Fruit fly (Drosophila melanogaster) whole organism, prepupa: ENCODE measurements around the gene CG33509.

Source experiments
- Blimp-1 ChIP-seq: fragments of 200-800 bp; sonication (Bioruptor generic); optimal IDR thresholded peaks from 3 replicates; lab custom pipeline; 2017; ENCODE audit warnings: missing biosample characterization, missing genetic modification characterization, mild to moderate bottlenecking, moderate library complexity, missing genetic modification reagents
- CG10631 ChIP-seq: fragments of 200-800 bp; sonication (Bioruptor generic); optimal IDR thresholded peaks from 2 replicates; lab custom pipeline; 2016; ENCODE audit warnings: missing biosample characterization, missing genetic modification characterization
- CG11762 ChIP-seq: fragments of 200-800 bp; sonication (Bioruptor generic); optimal IDR thresholded peaks from 3 replicates; lab custom pipeline; 2016; ENCODE audit warnings: missing biosample characterization, missing genetic modification characterization; ENCODE audit not compliant: insufficient read depth
- CG11902 ChIP-seq: fragments of 200-800 bp; sonication (Bioruptor generic); optimal IDR thresholded peaks from 3 replicates; lab custom pipeline; 2016; ENCODE audit warnings: missing biosample characterization, missing genetic modification characterization
- CG1621 ChIP-seq: fragments of 200-800 bp; sonication (Bioruptor generic); optimal IDR thresholded peaks from 3 replicates; lab custom pipeline; 2018; ENCODE audit warnings: missing biosample characterization, mild to moderate bottlenecking, missing genetic modification characterization
- CG31627 ChIP-seq: fragments of 200-800 bp; sonication (Bioruptor generic); optimal IDR thresholded peaks from 3 replicates; lab custom pipeline; 2016; ENCODE audit warnings: missing biosample characterization, missing genetic modification characterization
- CG32006 ChIP-seq: fragments of 200-800 bp; sonication (Bioruptor generic); optimal IDR thresholded peaks from 3 replicates; lab custom pipeline; 2017; ENCODE audit warnings: missing biosample characterization, mild to moderate bottlenecking, missing genetic modification characterization
- CG34406 ChIP-seq: fragments of 200-800 bp; sonication (Bioruptor generic); optimal IDR thresholded peaks from 3 replicates; lab custom pipeline; 2016; ENCODE audit warnings: missing biosample characterization, missing genetic modification characterization
- CG3919 ChIP-seq: fragments of 200-800 bp; sonication (Bioruptor generic); optimal IDR thresholded peaks from 3 replicates; lab custom pipeline; 2016; ENCODE audit warnings: missing biosample characterization, missing genetic modification characterization
- CG6163 ChIP-seq: fragments of 200-800 bp; sonication (Bioruptor generic); IDR thresholded peaks from 3 replicates; pipeline ENCODE4 v1.3.6; 2022; ENCODE audit warnings: missing biosample characterization, missing genetic modification characterization
- CG6276 ChIP-seq: fragments of 200-800 bp; sonication (Bioruptor generic); optimal IDR thresholded peaks from 2 replicates; lab custom pipeline; 2017; ENCODE audit warnings: missing biosample characterization, mild to moderate bottlenecking, missing genetic modification characterization
- CG6792 ChIP-seq: fragments of 200-800 bp; sonication (Bioruptor generic); optimal IDR thresholded peaks from 3 replicates; lab custom pipeline; 2016; ENCODE audit warnings: missing biosample characterization, missing genetic modification characterization
- CG6808 ChIP-seq: fragments of 200-800 bp; sonication (Bioruptor generic); optimal IDR thresholded peaks from 3 replicates; lab custom pipeline; 2017; ENCODE audit warnings: missing biosample characterization, missing genetic modification characterization, mild to moderate bottlenecking, moderate library complexity, missing genetic modification reagents
- CG6854 ChIP-seq: fragments of 200-800 bp; sonication (Bioruptor generic); optimal IDR thresholded peaks from 2 replicates; lab custom pipeline; 2017; ENCODE audit warnings: missing biosample characterization, mild to moderate bottlenecking, missing genetic modification characterization
- CG8119 ChIP-seq: fragments of 200-800 bp; sonication (Bioruptor generic); IDR thresholded peaks from 3 replicates; pipeline ENCODE4 v1.3.6; 2022; ENCODE audit warnings: missing biosample characterization, missing genetic modification characterization
- CG9139 ChIP-seq: fragments of 200-800 bp; sonication (Bioruptor generic); optimal IDR thresholded peaks from 3 replicates; lab custom pipeline; 2017; ENCODE audit warnings: missing biosample characterization, mild to moderate bottlenecking, missing genetic modification characterization
- Eip78C ChIP-seq: fragments of 200-800 bp; sonication (Bioruptor generic); peaks from one replicate; lab custom pipeline; 2016; ENCODE audit warnings: missing biosample characterization, missing genetic modification characterization
- Eip93F ChIP-seq: fragments of 200-800 bp; sonication (Bioruptor generic); optimal IDR thresholded peaks from 2 replicates; lab custom pipeline; 2016; ENCODE audit warnings: missing biosample characterization, mild to moderate bottlenecking, missing genetic modification characterization
- Ets21C ChIP-seq: fragments of 200-800 bp; sonication (Bioruptor generic); optimal IDR thresholded peaks from 3 replicates; lab custom pipeline; 2016; ENCODE audit warnings: missing biosample characterization, missing genetic modification characterization
- Gug ChIP-seq: fragments of 200-800 bp; sonication (Bioruptor generic); IDR thresholded peaks from 2 replicates; pipeline ENCODE4 v1.3.6; 2022; ENCODE audit warnings: missing biosample characterization, missing genetic modification characterization
- Hr38 ChIP-seq: sonication (Bioruptor generic); optimal IDR thresholded peaks from 2 replicates; lab custom pipeline; 2016; ENCODE audit warnings: missing biosample characterization, missing genetic modification characterization
- Hr39 ChIP-seq: fragments of 200-800 bp; sonication (Bioruptor generic); optimal IDR thresholded peaks from 2 replicates; lab custom pipeline; 2016; ENCODE audit warnings: missing biosample characterization, missing genetic modification characterization
- Hr4 ChIP-seq: fragments of 200-800 bp; sonication (Bioruptor generic); optimal IDR thresholded peaks from 3 replicates; lab custom pipeline; 2016; ENCODE audit warnings: missing biosample characterization, missing genetic modification characterization
- Met ChIP-seq: fragments of 200-800 bp; sonication (Bioruptor generic); optimal IDR thresholded peaks from 3 replicates; lab custom pipeline; 2016; ENCODE audit warnings: missing biosample characterization, missing genetic modification characterization
- OdsH ChIP-seq: fragments of 200-800 bp; sonication (Bioruptor generic); optimal IDR thresholded peaks from 3 replicates; lab custom pipeline; 2016; ENCODE audit warnings: missing biosample characterization, missing genetic modification characterization
- Smox ChIP-seq: fragments of 200-800 bp; sonication (Bioruptor generic); optimal IDR thresholded peaks from 3 replicates; lab custom pipeline; 2016; ENCODE audit warnings: missing biosample characterization, missing genetic modification characterization
- Sox102F ChIP-seq: fragments of 200-800 bp; sonication (Bioruptor generic); optimal IDR thresholded peaks from 2 replicates; lab custom pipeline; 2016; ENCODE audit warnings: missing biosample characterization, mild to moderate bottlenecking, missing genetic modification characterization
- Sox15 ChIP-seq: fragments of 200-800 bp; sonication (Bioruptor generic); optimal IDR thresholded peaks from 3 replicates; lab custom pipeline; 2016; ENCODE audit warnings: missing biosample characterization, missing genetic modification characterization
- acj6 ChIP-seq: fragments of 200-800 bp; sonication (Bioruptor generic); optimal IDR thresholded peaks from 3 replicates; lab custom pipeline; 2016; ENCODE audit warnings: missing biosample characterization, missing genetic modification characterization
- dac ChIP-seq: fragments of 200-800 bp; sonication (Bioruptor generic); optimal IDR thresholded peaks from 2 replicates; lab custom pipeline; 2017; ENCODE audit warnings: missing biosample characterization, mild to moderate bottlenecking, missing genetic modification characterization
- dsx ChIP-seq: fragments of 200-800 bp; optimal IDR thresholded peaks from 3 replicates; lab custom pipeline; 2019; ENCODE audit warnings: missing biosample characterization, mild to moderate bottlenecking, missing genetic modification characterization, moderate library complexity; ENCODE audit not compliant: poor library complexity, severe bottlenecking
- eg ChIP-seq: fragments of 200-800 bp; sonication (Bioruptor generic); IDR thresholded peaks from 3 replicates; pipeline ENCODE4 v1.3.6; 2022; ENCODE audit warnings: missing biosample characterization, missing genetic modification characterization
- esn ChIP-seq: fragments of 200-800 bp; sonication (Bioruptor generic); optimal IDR thresholded peaks from 2 replicates; lab custom pipeline; 2016; ENCODE audit warnings: missing biosample characterization, mild to moderate bottlenecking, missing genetic modification characterization, moderate library complexity
- fd59A ChIP-seq: fragments of 200-800 bp; sonication (Bioruptor generic); optimal IDR thresholded peaks from 2 replicates; lab custom pipeline; 2017; ENCODE audit warnings: missing biosample characterization, mild to moderate bottlenecking, missing genetic modification characterization, missing genetic modification reagents
- fd85E ChIP-seq: fragments of 200-800 bp; sonication (Bioruptor generic); optimal IDR thresholded peaks from 3 replicates; lab custom pipeline; 2016; ENCODE audit warnings: missing biosample characterization, missing genetic modification characterization
- fkh ChIP-seq: fragments of 200-800 bp; sonication (Bioruptor generic); optimal IDR thresholded peaks from 3 replicates; lab custom pipeline; 2017; ENCODE audit warnings: missing biosample characterization, mild to moderate bottlenecking, missing genetic modification characterization, moderate library complexity
- net ChIP-seq: fragments of 200-800 bp; sonication (Bioruptor generic); optimal IDR thresholded peaks from 3 replicates; lab custom pipeline; 2016; ENCODE audit warnings: missing biosample characterization, missing genetic modification characterization
- spab ChIP-seq: fragments of 200-800 bp; sonication (Bioruptor generic); optimal IDR thresholded peaks from 2 replicates; lab custom pipeline; 2017; ENCODE audit warnings: missing biosample characterization, mild to moderate bottlenecking, missing genetic modification characterization, missing genetic modification reagents
- svp ChIP-seq: fragments of 200-800 bp; sonication (Bioruptor generic); peaks from one replicate; lab custom pipeline; 2016; ENCODE audit warnings: missing biosample characterization, missing genetic modification characterization
- topi ChIP-seq: fragments of 200-800 bp; sonication (Bioruptor generic); optimal IDR thresholded peaks from 3 replicates; lab custom pipeline; 2016; ENCODE audit warnings: missing biosample characterization, missing genetic modification characterization

CG33509 gene

dm6 chr2L:21096448-21096994 is 10.2 kb upstream of the CG33509 start, which contains the start of gene CG34136 (continued):
- TF ChIP-seq Sox15 (GFP tag; lab: Kevin White, UChicago) (no peak), Eip93F (GFP tag; lab: Kevin White, UChicago) (peak; percentile 9), esn (peak; percentile 42), fd85E (GFP tag; lab: Kevin White, UChicago) (no peak), CG6163 (GFP tag; lab: Robert Waterston, UW) (peak; percentile 87), CG11762 (GFP tag; lab: Kevin White, UChicago) (no peak), CG11902 (no peak), Ets21C (GFP tag; lab: Kevin White, UChicago) (no peak), CG10631 (GFP tag; lab: Kevin White, UChicago) (peak; percentile 31), fkh (GFP tag; lab: Kevin White, UChicago) (no peak), svp (GFP tag; lab: Kevin White, UChicago) (peak; percentile 96), dsx (GFP tag; lab: Kevin White, UChicago) (no peak), CG34406 (GFP tag; lab: Kevin White, UChicago) (no peak), acj6 (GFP tag; lab: Kevin White, UChicago) (peak; percentile 46), Met (GFP tag; lab: Kevin White, UChicago) (peak; percentile 61), Smox (GFP tag; lab: Kevin White, UChicago) (peak; percentile 3), CG8119 (GFP tag; lab: Robert Waterston, UW) (peak; percentile 67; the same call in 1 of the 3 replicates), Eip78C (GFP tag; lab: Kevin White, UChicago) (peak; percentile 86), CG6276 (peak; percentile 71), Gug (no peak), Hr4 (GFP tag; lab: Kevin White, UChicago) (peak; percentile 60), OdsH (GFP tag; lab: Kevin White, UChicago) (peak; percentile 58), spab (GFP tag; lab: Kevin White, UChicago) (peak; percentile 53), dac (GFP tag; lab: Kevin White, UChicago) (peak; percentile 37), CG31627 (peak; percentile 21), topi (peak; percentile 50), eg (GFP tag; lab: Robert Waterston, UW) (peak; percentile 85), net (peak; percentile 71), fd59A (GFP tag; lab: Kevin White, UChicago) (no peak), CG6808 (GFP tag; lab: Kevin White, UChicago) (peak; percentile 44)

dm6 chr2L:21090958-21091357 is 4.7 kb upstream of the CG33509 start, which contains the start of gene CG14397:
Gene CG14397, plus strand, starts transcription at chr2L:21091227.
- TF ChIP-seq Blimp-1 (GFP tag; lab: Kevin White, UChicago) (peak; percentile 65), Hr39 (GFP tag; lab: Kevin White, UChicago) (no peak)

DNA sequence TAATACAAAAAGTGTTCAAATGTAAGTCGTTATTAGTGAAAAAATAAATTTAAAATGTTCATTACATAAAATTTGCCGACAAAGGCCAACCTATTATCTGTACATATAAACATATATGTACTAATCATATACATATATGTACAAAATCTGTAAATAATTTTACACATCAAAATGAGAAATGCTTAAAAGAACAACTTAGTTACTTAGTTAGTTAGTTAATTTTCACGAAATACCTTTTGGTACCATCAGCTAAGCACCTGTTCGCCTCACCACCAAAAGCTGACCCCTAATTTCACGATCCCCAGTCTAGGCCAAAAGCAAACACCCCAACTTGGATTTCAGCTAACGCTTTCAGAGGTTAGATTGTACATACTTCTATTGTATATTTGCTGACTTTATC is 2.8 kb upstream of the CG33509 start, which contains the start of gene CG9259:
CG9259 (plus strand) TSS at position 301 of the 400 bp plus-strand sequence.
- TF ChIP-seq CG6854 = no peak
- TF ChIP-seq CG32006 = no peak
- no peak for TF ChIP-seq CG8119 (GFP tag; lab: Robert Waterston, UW)
- no peak for TF ChIP-seq Sox102F
- TF ChIP-seq fkh (GFP tag; lab: Kevin White, UChicago) = no peak
- no peak for TF ChIP-seq eg (GFP tag; lab: Robert Waterston, UW)
- no peak for TF ChIP-seq Hr38 (GFP tag; lab: Kevin White, UChicago)
- no peak for TF ChIP-seq CG9139 (GFP tag; lab: Kevin White, UChicago)
- no peak for TF ChIP-seq CG3919 (GFP tag; lab: Kevin White, UChicago)
- TF ChIP-seq svp (GFP tag; lab: Kevin White, UChicago) = no peak
- TF ChIP-seq CG31627 = no peak
- TF ChIP-seq CG6792 = no peak
- no peak for TF ChIP-seq CG1621 (tag; lab: Kevin White, UChicago)
